Worm (Caenorhabditis elegans): ENCODE data around the gene pst-2.

ce11 chrIII:5720266-5721019 lies 40.2 kb downstream of the pst-2 start:
- TF ChIP-seq elt-4 (tag; optimal IDR thresholded peaks at IDR 0.05) (no peak), fkh-6 (tag; optimal IDR thresholded peaks at IDR 0.05) (no peak), ama-1 (optimal IDR thresholded peaks at IDR 0.05) (no peak), ceh-18 (tag; optimal IDR thresholded peaks at IDR 0.05) (no peak), nfya-1 (tag; optimal IDR thresholded peaks at IDR 0.05) (no peak), fkh-10 (GFP tag; optimal IDR thresholded peaks at IDR 0.05) (no peak), unc-55 (GFP tag; optimal IDR thresholded peaks at IDR 0.05) (no peak), unc-3 (GFP tag; conservative IDR thresholded peaks at IDR 0.05) (no peak), unc-3 (tag; optimal IDR thresholded peaks at IDR 0.05) (no peak), madf-2 (tag; optimal IDR thresholded peaks at IDR 0.05) (no peak), zip-5 (tag; optimal IDR thresholded peaks at IDR 0.05) (no peak), pqm-1 (tag; optimal IDR thresholded peaks at IDR 0.05) (no peak), pat-9 (tag; optimal IDR thresholded peaks at IDR 0.05) (no peak)
